Worm (Caenorhabditis elegans): ENCODE results near the gene droe-8.

ce11 chrV:8681050-8681449, 45.3 kb upstream of the droe-8 start, which contains the start of gene ZC190.2:
- TF ChIP-seq ama-1 (optimal IDR thresholded peaks at IDR 0.05) (no peak), ceh-82 (tag; optimal IDR thresholded peaks at IDR 0.05) (no peak), unc-62 (GFP tag; optimal IDR thresholded peaks at IDR 0.05 in 1 of 2) (no peak), unc-62 (tag; optimal IDR thresholded peaks at IDR 0.05) (no peak)

Data from whole organism, L4 larva.